Worm (Caenorhabditis elegans) whole organism, L1 larva: ENCODE results near the gene brc-1.

Experiments used
- C04F5.9 ChIP-seq: sonication (generic microtip); optimal IDR thresholded peaks from 2 replicates; lab custom pipeline; 2016; ENCODE audit warnings: missing genetic modification characterization, missing compliant biosample characterization
- ceh-82 ChIP-seq, 3 experiments: fragments of 150-350 bp in 1 of 3; sonication (generic microtip) in 2 of 3; optimal IDR thresholded peaks; 2 replicates each; lab custom pipeline; 2014 to 2017; ENCODE audit warnings: missing biosample characterization in 3 of 3, missing genetic modification characterization in 3 of 3
- efl-3 ChIP-seq: fragments of 200-800 bp; sonication (Bioruptor generic); optimal IDR thresholded peaks from 2 replicates; lab custom pipeline; 2018; ENCODE audit warnings: mild to moderate bottlenecking, missing genetic modification characterization, missing compliant biosample characterization
- fos-1 ChIP-seq: fragments of 150-350 bp; optimal IDR thresholded peaks from 2 replicates; lab custom pipeline; 2014; ENCODE audit warnings: missing biosample characterization, missing genetic modification characterization
- isw-1 ChIP-seq: fragments of 200-800 bp; sonication (Bioruptor generic); IDR thresholded peaks from 2 replicates; pipeline ENCODE4 v1.3.6; 2022; ENCODE audit warnings: missing genetic modification characterization, missing compliant biosample characterization
- mab-9 ChIP-seq: fragments of 200-800 bp; sonication (Bioruptor generic); IDR thresholded peaks from 2 replicates; pipeline ENCODE4 v1.3.6; 2022; ENCODE audit warnings: missing genetic modification reagents, missing genetic modification characterization, missing compliant biosample characterization
- mep-1 ChIP-seq: fragments of 150-350 bp; optimal IDR thresholded peaks from 2 replicates; lab custom pipeline; 2014; ENCODE audit warnings: missing biosample characterization, missing genetic modification characterization
- nhr-28 ChIP-seq: fragments of 150-350 bp; optimal IDR thresholded peaks from 2 replicates; lab custom pipeline; 2014; ENCODE audit warnings: missing biosample characterization, missing genetic modification characterization
- sptf-1 ChIP-seq: fragments of 150-350 bp; optimal IDR thresholded peaks from 2 replicates; lab custom pipeline; 2014; ENCODE audit warnings: missing biosample characterization, missing genetic modification characterization
- unc-62 ChIP-seq: fragments of 150-350 bp; optimal IDR thresholded peaks from 2 replicates; lab custom pipeline; 2014; ENCODE audit warnings: missing biosample characterization, missing genetic modification reagents, missing genetic modification characterization

ce11 chrIII:3807590-3807989, 55.2 kb downstream of the brc-1 start:
- TF ChIP-seq sptf-1 (tag; lab: Kevin White, UChicago): no peak
- TF ChIP-seq efl-3 (GFP tag; lab: Kevin White, UChicago): no peak
- no peak for TF ChIP-seq ceh-82 (tag; optimal IDR thresholded peaks at IDR 0.05; lab: Kevin White, UChicago)
- no peak for TF ChIP-seq mep-1
- no peak for TF ChIP-seq fos-1 (tag; lab: Kevin White, UChicago)
- no peak for TF ChIP-seq unc-62 (GFP tag; lab: Kevin White, UChicago)
- no peak for TF ChIP-seq nhr-28 (tag; lab: Kevin White, UChicago)
- no peak for TF ChIP-seq C04F5.9 (tag; lab: Kevin White, UChicago)
- TF ChIP-seq mab-9 (GFP tag; lab: Robert Waterston, UW): no peak
- TF ChIP-seq isw-1: no peak
